Worm (Caenorhabditis elegans) whole organism, L4/young adult: Measurements from ENCODE around the gene M106.8.

Experiments
- W03F9.2 ChIP-seq: fragments of 150-350 bp; optimal IDR thresholded peaks from 2 replicates; lab custom pipeline; 2014; ENCODE audit warnings: missing biosample characterization, missing genetic modification characterization
- dao-5 ChIP-seq: sonication (generic microtip); optimal IDR thresholded peaks from 2 replicates; lab custom pipeline; 2016; ENCODE audit warnings: missing genotype, missing genetic modification characterization, moderate library complexity, missing compliant biosample characterization

DNA sequence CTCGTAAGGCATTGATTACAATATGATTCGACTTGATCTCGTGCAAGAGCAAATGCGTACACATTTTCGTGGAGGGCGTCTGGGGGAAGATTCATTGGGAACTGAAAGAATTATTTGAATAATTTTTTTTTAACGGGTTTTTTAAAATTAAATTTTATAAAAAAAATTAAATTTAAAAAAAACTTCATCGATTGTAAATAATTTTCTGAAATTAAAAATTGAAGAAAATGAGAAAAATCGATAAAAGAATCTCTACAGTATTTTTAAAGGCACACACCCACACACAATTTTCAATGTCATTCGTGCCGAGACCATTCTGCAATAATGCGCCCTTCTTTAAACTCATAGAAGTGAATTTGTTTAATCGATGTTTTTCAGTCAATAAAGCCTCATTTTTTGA, 47.2 kb downstream of the M106.8 start, which contains the start of gene set-14:
- no peak for TF ChIP-seq W03F9.2 (tag; lab: Kevin White, UChicago)
- no peak for TF ChIP-seq dao-5 (tag; lab: Kevin White, UChicago)
